Fruit fly (Drosophila melanogaster): ENCODE measurements around the gene hep.

hep gene

DNA sequence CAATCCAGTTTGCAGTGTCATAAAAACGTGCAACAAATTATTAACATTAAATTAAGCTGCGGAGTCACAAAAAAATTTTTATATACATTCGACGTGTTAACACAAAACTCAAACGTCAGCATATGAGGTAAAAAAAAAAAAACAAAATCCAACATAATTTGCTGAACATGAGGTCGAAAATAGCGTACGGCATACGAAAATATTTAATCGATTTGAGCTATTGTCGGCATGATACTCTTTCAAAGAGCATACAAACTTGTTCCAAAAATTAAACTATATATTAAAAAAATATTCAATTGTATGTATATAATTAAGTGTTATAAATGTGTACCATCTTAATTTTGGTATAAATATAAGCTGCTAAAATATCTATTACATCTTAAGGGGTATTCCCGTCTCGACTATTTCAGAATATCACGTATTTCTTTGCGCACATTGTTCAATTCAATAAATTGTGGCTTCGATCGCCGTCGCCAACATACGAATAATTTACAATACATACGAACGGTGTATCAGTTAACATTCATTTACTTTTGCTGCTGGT is 19.4 kb upstream of the hep start:
- TF ChIP-seq Ada2b (GFP tag; IDR thresholded peaks at IDR 0.05) (peak; percentile 57), CG9437 (GFP tag; optimal IDR thresholded peaks at IDR 0.05) (peak; percentile 3), CG4282 (GFP tag; optimal IDR thresholded peaks at IDR 0.05) (no peak), NFAT (GFP tag; IDR thresholded peaks at IDR 0.05) (no peak), Aef1 (GFP tag; IDR thresholded peaks at IDR 0.05) (peak; percentile 42; the same call in 1 of the 3 replicates), tx (GFP tag; optimal IDR thresholded peaks at IDR 0.05) (no peak), ci (GFP tag; IDR thresholded peaks at IDR 0.05) (no peak), Abd-B (GFP tag; optimal IDR thresholded peaks at IDR 0.05) (peak; percentile 35), hkb (optimal IDR thresholded peaks at IDR 0.05) (no peak), hkb (GFP tag; IDR thresholded peaks at IDR 0.05) (peak; percentile 63; the same call in 1 of the 2 replicates), CG3065 (GFP tag; optimal IDR thresholded peaks at IDR 0.05) (no peak), CkIIα-i1 (GFP tag; IDR thresholded peaks at IDR 0.05) (no peak), dmrt99B (tag; optimal IDR thresholded peaks at IDR 0.05) (peak; percentile 62), prd (optimal IDR thresholded peaks at IDR 0.05) (no peak), prd (GFP tag; IDR thresholded peaks at IDR 0.05) (peak; percentile 58; the same call in 2 of the 3 replicates), phol (tag; optimal IDR thresholded peaks at IDR 0.05) (peak; percentile 46), CG4730 (GFP tag; IDR thresholded peaks at IDR 0.05) (0 out of 2 replicates have a peak, but pooled peaks have one; percentile 13), tgo (GFP tag; IDR thresholded peaks at IDR 0.05) (peak; percentile 71; the same call in 2 of the 3 replicates), CG8944 (GFP tag; optimal IDR thresholded peaks at IDR 0.05) (no peak), CG6689 (GFP tag; IDR thresholded peaks at IDR 0.05) (peak; percentile 38; the same call in 1 of the 2 replicates), so (GFP tag; IDR thresholded peaks at IDR 0.05) (peak; percentile 62; the same call in 1 of the 3 replicates), CG18262 (tag; optimal IDR thresholded peaks at IDR 0.05) (peak; percentile 42), Dref (GFP tag; IDR thresholded peaks at IDR 0.05) (no peak), dysf (GFP tag; IDR thresholded peaks at IDR 0.05) (peak; percentile 75), knrl (GFP tag; IDR thresholded peaks at IDR 0.05; ENCODE audit: partially characterized antibody) (no peak), Xrp1 (GFP tag; IDR thresholded peaks at IDR 0.05) (peak; percentile 67; the same call in 1 of the 2 replicates), bsh (GFP tag; optimal IDR thresholded peaks at IDR 0.05) (peak in 1 of 2 experiments; percentile 48), Atf6 (GFP tag; IDR thresholded peaks at IDR 0.05) (peak; percentile 71; the same call in 1 of the 2 replicates), HHEX (GFP tag; optimal IDR thresholded peaks at IDR 0.05) (peak; percentile 37), YL-1 (GFP tag; optimal IDR thresholded peaks at IDR 0.05) (no peak), CG12659 (GFP tag; optimal IDR thresholded peaks at IDR 0.05) (peak; percentile 39), CG17359 (tag; optimal IDR thresholded peaks at IDR 0.05) (peak; percentile 64), Hr3 (GFP tag; optimal IDR thresholded peaks at IDR 0.05) (peak; percentile 30), MTF-1 (GFP tag; optimal IDR thresholded peaks at IDR 0.05; ENCODE audit: borderline replicate concordance) (no peak), sd (tag; optimal IDR thresholded peaks at IDR 0.05) (peak; percentile 44), CG32772 (GFP tag; IDR thresholded peaks at IDR 0.05) (no peak), NfI (GFP tag; optimal IDR thresholded peaks at IDR 0.05) (no peak), D19B (GFP tag; optimal IDR thresholded peaks at IDR 0.05) (peak; percentile 88), sob (GFP tag; IDR thresholded peaks at IDR 0.05) (0 out of 2 replicates have a peak, but pooled peaks have one; percentile 46), tup (GFP tag; optimal IDR thresholded peaks at IDR 0.05) (no peak), CG42726 (GFP tag; IDR thresholded peaks at IDR 0.05; ENCODE audit: partially characterized antibody) (no peak), CG15011 (GFP tag; optimal IDR thresholded peaks at IDR 0.05) (peak; percentile 29), CG10565 (GFP tag; optimal IDR thresholded peaks at IDR 0.05) (no peak), lbe (GFP tag; optimal IDR thresholded peaks at IDR 0.05) (no peak), CG2129 (GFP tag; IDR thresholded peaks at IDR 0.05; ENCODE audit: partially characterized antibody) (no peak), Meics (GFP tag; optimal IDR thresholded peaks at IDR 0.05) (peak; percentile 64), esg (GFP tag; conservative IDR thresholded peaks at IDR 0.05) (peak; percentile 57), zfh1 (GFP tag; IDR thresholded peaks at IDR 0.05) (peak; percentile 42; the same call in 1 of the 3 replicates), Sry-δ (GFP tag; optimal IDR thresholded peaks at IDR 0.05) (no peak), Sox102F (GFP tag; optimal IDR thresholded peaks at IDR 0.05) (peak; percentile 70)

Measured in whole organism, embryonic.